Fruit fly (Drosophila melanogaster) whole organism, pupa: ENCODE measurements around the gene serp.
"Not testable (repeated sequence)": the region's sequence is repeated elsewhere in the genome, so short reads cannot be mapped to it uniquely, and the experiment has no call there.

Experiments
- CG10348 ChIP-seq: fragments of 200-800 bp; sonication (Bioruptor generic); IDR thresholded peaks from 2 replicates; pipeline ENCODE4 v1.3.6; 2022; ENCODE audit warnings: missing biosample characterization, missing genetic modification characterization
- CG12605 ChIP-seq: fragments of 200-800 bp; sonication (Bioruptor generic); IDR thresholded peaks from 2 replicates; pipeline ENCODE4 v1.3.6; 2022; ENCODE audit warnings: missing biosample characterization, missing genetic modification characterization
- CG15710 ChIP-seq: fragments of 200-800 bp; sonication (Bioruptor generic); optimal IDR thresholded peaks from 2 replicates; lab custom pipeline; 2018; ENCODE audit warnings: missing biosample characterization, mild to moderate bottlenecking, missing genetic modification characterization, moderate library complexity
- CG32121 ChIP-seq: fragments of 200-800 bp; sonication (Bioruptor generic); IDR thresholded peaks from 2 replicates; pipeline ENCODE4 v1.3.6; 2022; ENCODE audit warnings: missing biosample characterization, missing genetic modification characterization
- CG4496 ChIP-seq: fragments of 200-800 bp; sonication (Bioruptor generic); IDR thresholded peaks from 3 replicates; pipeline ENCODE4 v1.3.6; 2022; ENCODE audit warnings: missing biosample characterization, missing genetic modification characterization
- CG8159 ChIP-seq: fragments of 200-800 bp; sonication (Bioruptor generic); optimal IDR thresholded peaks from 3 replicates; lab custom pipeline; 2018; ENCODE audit warnings: missing biosample characterization, mild to moderate bottlenecking, missing genetic modification characterization, moderate library complexity
- CG9948 ChIP-seq: fragments of 200-800 bp; sonication (Bioruptor generic); optimal IDR thresholded peaks from 2 replicates; lab custom pipeline; 2018; ENCODE audit warnings: missing biosample characterization, mild to moderate bottlenecking, missing genetic modification characterization, moderate library complexity
- D1 ChIP-seq: fragments of 200-800 bp; sonication (Bioruptor generic); optimal IDR thresholded peaks from 2 replicates; lab custom pipeline; 2018; ENCODE audit warnings: missing biosample characterization, mild to moderate bottlenecking, missing genetic modification characterization, moderate library complexity
- EcR ChIP-seq: fragments of 200-800 bp; sonication (Bioruptor generic); optimal IDR thresholded peaks from 3 replicates; lab custom pipeline; 2019; ENCODE audit warnings: missing biosample characterization, missing genetic modification characterization, mild to moderate bottlenecking, moderate library complexity, missing genetic modification reagents
- Pif1A ChIP-seq: fragments of 200-800 bp; sonication (Bioruptor generic); optimal IDR thresholded peaks from 3 replicates; lab custom pipeline; 2016; ENCODE audit warnings: missing biosample characterization, missing genetic modification characterization
- Pif1B ChIP-seq: fragments of 200-800 bp; sonication (Bioruptor generic); optimal IDR thresholded peaks from 3 replicates; lab custom pipeline; 2016; ENCODE audit warnings: missing biosample characterization, missing genetic modification characterization
- Snoo ChIP-seq: fragments of 200-800 bp; sonication (Bioruptor generic); optimal IDR thresholded peaks from 3 replicates; lab custom pipeline; 2017; ENCODE audit warnings: missing biosample characterization, mild to moderate bottlenecking, missing genetic modification characterization, inconsistent platforms

- not testable (repeated sequence) for TF ChIP-seq Snoo (tag; lab: Kevin White, UChicago); D1 (tag; lab: Kevin White, UChicago); EcR (GFP tag; lab: Kevin White, UChicago); CG4496 (GFP tag; lab: Robert Waterston, UW); CG32121 (GFP tag; lab: Robert Waterston, UW); CG8159 (tag; lab: Kevin White, UChicago); CG15710 (tag; lab: Kevin White, UChicago); CG10348; CG12605; CG9948; Pif1A (GFP tag; lab: Kevin White, UChicago); Pif1B (GFP tag; lab: Kevin White, UChicago)
Measured at dm6 chr3L:19749644-19750043, 41.8 kb upstream of the serp start, which contains the start of gene CG42638.
